Fruit fly (Drosophila melanogaster) whole organism, embryonic: ENCODE results near the gene aph-1.

Source experiments
- CG10274 ChIP-seq: fragments of 200-800 bp; sonication (Bioruptor generic); optimal IDR thresholded peaks from 3 replicates; lab custom pipeline; 2017; ENCODE audit warnings: missing biosample characterization, mild to moderate bottlenecking, missing genetic modification characterization
- CG11504 ChIP-seq: fragments of 200-800 bp; sonication (Bioruptor generic); optimal IDR thresholded peaks from 3 replicates; lab custom pipeline; 2019; ENCODE audit warnings: missing biosample characterization, mild to moderate bottlenecking, missing genetic modification characterization, moderate library complexity
- CG11695 ChIP-seq: fragments of 200-800 bp; sonication (Bioruptor generic); IDR thresholded peaks from 3 replicates; pipeline ENCODE4 v1.3.6; 2022; ENCODE audit warnings: missing biosample characterization, missing genetic modification characterization
- CG12744 ChIP-seq: fragments of 200-800 bp; sonication (Bioruptor generic); optimal IDR thresholded peaks from 2 replicates; lab custom pipeline; 2016; ENCODE audit warnings: missing biosample characterization, missing genetic modification characterization
- CG13287 ChIP-seq: fragments of 200-800 bp; sonication (Bioruptor generic); IDR thresholded peaks from 2 replicates; pipeline ENCODE4 v1.3.6; 2022; ENCODE audit warnings: missing biosample characterization, missing genetic modification characterization; ENCODE audit not compliant: partially characterized antibody
- CG13775 ChIP-seq: fragments of 200-800 bp; sonication (Bioruptor generic); optimal IDR thresholded peaks from 3 replicates; lab custom pipeline; 2017; ENCODE audit warnings: missing biosample characterization, mild to moderate bottlenecking, missing genetic modification characterization
- CG1529 ChIP-seq: fragments of 200-800 bp; sonication (Bioruptor generic); optimal IDR thresholded peaks from 3 replicates; lab custom pipeline; 2018; ENCODE audit warnings: missing biosample characterization, missing genetic modification characterization
- CG15479 ChIP-seq: fragments of 200-800 bp; sonication (Bioruptor generic); optimal IDR thresholded peaks from 3 replicates; lab custom pipeline; 2019; ENCODE audit warnings: missing biosample characterization, mild to moderate bottlenecking, missing genetic modification characterization, moderate library complexity
- CG15601 ChIP-seq: fragments of 200-800 bp; sonication (Bioruptor generic); optimal IDR thresholded peaks from 3 replicates; lab custom pipeline; 2019; ENCODE audit warnings: missing biosample characterization, mild to moderate bottlenecking, missing genetic modification characterization, moderate library complexity
- CG17328 ChIP-seq: fragments of 200-800 bp; sonication (Bioruptor generic); IDR thresholded peaks from 2 replicates; pipeline ENCODE4 v1.3.6; 2022; ENCODE audit warnings: missing biosample characterization, missing genetic modification characterization
- CG17802 ChIP-seq: fragments of 200-800 bp; sonication (Bioruptor generic); optimal IDR thresholded peaks from 2 replicates; lab custom pipeline; 2018; ENCODE audit warnings: missing biosample characterization, mild to moderate bottlenecking, missing genetic modification characterization, moderate library complexity
- CG30431 ChIP-seq: fragments of 200-800 bp; sonication (Bioruptor generic); optimal IDR thresholded peaks from 2 replicates; lab custom pipeline; 2017; ENCODE audit warnings: missing biosample characterization, missing genetic modification characterization
- CG34422 ChIP-seq: fragments of 200-800 bp; sonication (Bioruptor generic); IDR thresholded peaks from 3 replicates; pipeline ENCODE4 v1.3.6; 2022; ENCODE audit warnings: missing biosample characterization, missing genetic modification characterization
- CG4424 ChIP-seq: fragments of 200-800 bp; sonication (Bioruptor generic); optimal IDR thresholded peaks from 3 replicates; lab custom pipeline; 2016; ENCODE audit warnings: missing biosample characterization, missing genetic modification characterization
- CG5180 ChIP-seq: fragments of 200-800 bp; sonication (Bioruptor generic); optimal IDR thresholded peaks from 3 replicates; lab custom pipeline; 2017; ENCODE audit warnings: missing biosample characterization, missing genetic modification characterization, mild to moderate bottlenecking, moderate library complexity, missing genetic modification reagents
- CG5953 ChIP-seq: fragments of 200-800 bp; sonication (Bioruptor generic); IDR thresholded peaks from 2 replicates; pipeline ENCODE4 v1.3.6; 2022; ENCODE audit warnings: missing biosample characterization, missing genetic modification characterization
- CG6791 ChIP-seq: fragments of 200-800 bp; sonication (Bioruptor generic); IDR thresholded peaks from 3 replicates; pipeline ENCODE4 v1.3.6; 2022; ENCODE audit warnings: missing biosample characterization, missing genetic modification characterization; ENCODE audit not compliant: partially characterized antibody
- CG7928 ChIP-seq: fragments of 200-800 bp; sonication (Bioruptor generic); optimal IDR thresholded peaks from 2 replicates; lab custom pipeline; 2017; ENCODE audit warnings: missing biosample characterization, mild to moderate bottlenecking, missing genetic modification characterization
- CG9609 ChIP-seq: fragments of 200-800 bp; sonication (Bioruptor generic); optimal IDR thresholded peaks from 3 replicates; lab custom pipeline; 2016; ENCODE audit warnings: missing biosample characterization, missing genetic modification characterization
- Deaf1 ChIP-seq: fragments of 200-800 bp; optimal IDR thresholded peaks from 3 replicates; lab custom pipeline; 2019; ENCODE audit warnings: missing biosample characterization, mild to moderate bottlenecking, missing genetic modification characterization, moderate library complexity
- Dp ChIP-seq: fragments of 200-800 bp; sonication (Bioruptor generic); optimal IDR thresholded peaks from 2 replicates; lab custom pipeline; 2018; ENCODE audit warnings: missing biosample characterization, mild to moderate bottlenecking, missing genetic modification characterization, moderate library complexity
- H15 ChIP-seq: fragments of 200-800 bp; sonication (Bioruptor generic); IDR thresholded peaks from 3 replicates; pipeline ENCODE4 v1.3.6; 2022; ENCODE audit warnings: missing biosample characterization, missing genetic modification characterization
- Hmx ChIP-seq: fragments of 200-800 bp; sonication (Bioruptor generic); optimal IDR thresholded peaks from 2 replicates; lab custom pipeline; 2016; ENCODE audit warnings: missing biosample characterization, missing genetic modification characterization
- Hsf ChIP-seq: fragments of 200-800 bp; sonication (Bioruptor generic); optimal IDR thresholded peaks from 3 replicates; lab custom pipeline; 2016; ENCODE audit warnings: missing biosample characterization, missing genetic modification characterization
- MTF-1 ChIP-seq: fragments of 200-800 bp; sonication (Bioruptor generic); optimal IDR thresholded peaks from 2 replicates; lab custom pipeline; 2018; ENCODE audit warnings: missing biosample characterization, mild to moderate bottlenecking, missing genetic modification characterization, borderline replicate concordance
- Nf-YA ChIP-seq: fragments of 200-800 bp; sonication (Bioruptor generic); IDR thresholded peaks from 2 replicates; pipeline ENCODE4 v1.3.6; 2022; ENCODE audit warnings: missing biosample characterization, missing genetic modification characterization
- Rx ChIP-seq: fragments of 200-800 bp; sonication (Bioruptor generic); IDR thresholded peaks from 2 replicates; pipeline ENCODE4 v1.3.6; 2022; ENCODE audit warnings: missing biosample characterization, missing genetic modification characterization
- Sox102F ChIP-seq: fragments of 200-800 bp; sonication (Bioruptor generic); optimal IDR thresholded peaks from 2 replicates; lab custom pipeline; 2018; ENCODE audit warnings: missing biosample characterization, mild to moderate bottlenecking, missing genetic modification characterization, moderate library complexity
- Usf ChIP-seq: fragments of 200-800 bp; sonication (Bioruptor generic); optimal IDR thresholded peaks from 2 replicates; lab custom pipeline; 2017; ENCODE audit warnings: missing genotype, missing biosample characterization, missing genetic modification characterization
- bsh ChIP-seq, 2 experiments: fragments of 200-800 bp; sonication (Bioruptor generic); optimal IDR thresholded peaks; 2 replicates each; lab custom pipeline; 2017 to 2018; ENCODE audit warnings: mild to moderate bottlenecking in 2 of 2, missing biosample characterization in 2 of 2, missing genetic modification characterization in 2 of 2, moderate library complexity in 1 of 2
- btn ChIP-seq: fragments of 200-800 bp; sonication (Bioruptor generic); optimal IDR thresholded peaks from 2 replicates; lab custom pipeline; 2016; ENCODE audit warnings: missing biosample characterization, missing genetic modification characterization
- cas ChIP-seq: fragments of 200-800 bp; sonication (Bioruptor generic); IDR thresholded peaks from 2 replicates; pipeline ENCODE4 v1.3.6; 2022; ENCODE audit warnings: missing biosample characterization, missing genetic modification characterization
- caup ChIP-seq: fragments of 200-800 bp; sonication (Bioruptor generic); optimal IDR thresholded peaks from 3 replicates; lab custom pipeline; 2017; ENCODE audit warnings: missing biosample characterization, mild to moderate bottlenecking, missing genetic modification characterization, moderate library complexity; ENCODE audit not compliant: severe bottlenecking
- dan ChIP-seq: fragments of 200-800 bp; sonication (Bioruptor generic); IDR thresholded peaks from 2 replicates; pipeline ENCODE4 v1.3.6; 2022; ENCODE audit warnings: missing biosample characterization, missing genetic modification characterization
- dpn ChIP-seq, 2 experiments: fragments of 200-800 bp; sonication (Bioruptor generic); optimal IDR thresholded peaks; 3 replicates each; lab custom pipeline; 2016; ENCODE audit warnings: missing biosample characterization in 2 of 2, missing genetic modification characterization in 2 of 2
- fru ChIP-seq: fragments of >200 bp; optimal IDR thresholded peaks from 2 replicates; lab custom pipeline; 2017
- gt ChIP-seq: fragments of 200-800 bp; sonication (Bioruptor generic); IDR thresholded peaks from 2 replicates; pipeline ENCODE4 v1.3.6; 2022; ENCODE audit warnings: missing biosample characterization, missing genetic modification characterization
- luna ChIP-seq: fragments of 200-800 bp; sonication (Bioruptor generic); optimal IDR thresholded peaks from 2 replicates; lab custom pipeline; 2016; ENCODE audit warnings: missing biosample characterization, missing genetic modification characterization
- mam ChIP-seq: fragments of 200-800 bp; sonication (Bioruptor generic); optimal IDR thresholded peaks from 3 replicates; lab custom pipeline; 2016; ENCODE audit warnings: missing biosample characterization, missing genetic modification characterization
- otp ChIP-seq: fragments of 200-800 bp; sonication (Bioruptor generic); IDR thresholded peaks from 3 replicates; pipeline ENCODE4, ENCODE4 v1.3.6; 2022; ENCODE audit warnings: missing biosample characterization, missing genetic modification characterization
- psq ChIP-seq: fragments of 200-800 bp; sonication (Bioruptor generic); optimal IDR thresholded peaks from 2 replicates; lab custom pipeline; 2017; ENCODE audit warnings: missing biosample characterization, missing genetic modification characterization
- pzg ChIP-seq: fragments of 200-800 bp; sonication (Bioruptor generic); optimal IDR thresholded peaks from 3 replicates; lab custom pipeline; 2018; ENCODE audit warnings: missing biosample characterization, mild to moderate bottlenecking, missing genetic modification characterization, moderate library complexity
- sc ChIP-seq, 3 experiments: fragments of >200 bp in 2 of 3; fragments of 200-800 bp in 1 of 3; sonication (Bioruptor generic) in 1 of 3; optimal IDR thresholded peaks; 2 replicates in 2 of 3; 3 replicates in 1 of 3; lab custom pipeline; 2017; ENCODE audit warnings: mild to moderate bottlenecking in 1 of 3, missing biosample characterization in 1 of 3, missing genetic modification characterization in 1 of 3, missing genetic modification reagents in 1 of 3
- sens ChIP-seq: fragments of 200-800 bp; sonication (Bioruptor generic); peaks from one replicate; lab custom pipeline; 2016; ENCODE audit warnings: missing biosample characterization, missing genetic modification characterization
- sob ChIP-seq: fragments of 200-800 bp; sonication (Bioruptor generic); IDR thresholded peaks from 2 replicates; pipeline ENCODE4 v1.3.6; 2022; ENCODE audit warnings: missing biosample characterization, missing genetic modification characterization
- stc ChIP-seq: fragments of 200-800 bp; sonication (Bioruptor generic); IDR thresholded peaks from 2 replicates; pipeline ENCODE4 v1.3.6; 2022; ENCODE audit warnings: missing biosample characterization, missing genetic modification characterization
- tap ChIP-seq: fragments of 200-800 bp; optimal IDR thresholded peaks from 3 replicates; lab custom pipeline; 2019; ENCODE audit warnings: missing biosample characterization, mild to moderate bottlenecking, missing genetic modification characterization, moderate library complexity
- tin ChIP-seq: fragments of 200-800 bp; sonication (Bioruptor generic); optimal IDR thresholded peaks from 3 replicates; lab custom pipeline; 2016; ENCODE audit warnings: missing biosample characterization, missing genetic modification characterization
- tio ChIP-seq: fragments of 200-800 bp; sonication (Bioruptor generic); optimal IDR thresholded peaks from 2 replicates; lab custom pipeline; 2017; ENCODE audit warnings: missing biosample characterization, missing genetic modification characterization, inconsistent platforms
- toy ChIP-seq: fragments of 200-800 bp; sonication (Bioruptor generic); IDR thresholded peaks from 2 replicates; pipeline ENCODE4 v1.3.6; 2022; ENCODE audit warnings: missing biosample characterization, missing genetic modification characterization
- wor ChIP-seq: fragments of 200-800 bp; sonication (Bioruptor generic); IDR thresholded peaks from 2 replicates; pipeline ENCODE4 v1.3.6; 2022; ENCODE audit warnings: missing biosample characterization, missing genetic modification characterization

Gene aph-1

dm6 chr2L:2751904-2752459 is 14.1 kb upstream of the aph-1 start, which contains the start of gene Bacc (continued):
- TF ChIP-seq CG17328 (GFP tag; lab: Robert Waterston, UW): no peak
- no peak for TF ChIP-seq pzg (GFP tag; lab: Kevin White, UChicago)
- peak; percentile 93 for TF ChIP-seq tio (GFP tag; lab: Kevin White, UChicago)
- peak; percentile 91 for TF ChIP-seq CG13775 (GFP tag; lab: Kevin White, UChicago)
- no peak for TF ChIP-seq gt (GFP tag; lab: Robert Waterston, UW)
- peak; percentile 86 for TF ChIP-seq CG10274 (GFP tag; lab: Kevin White, UChicago)
- no peak for TF ChIP-seq CG11695
- peak; percentile 87 for TF ChIP-seq caup (GFP tag; lab: Kevin White, UChicago)
- no peak for TF ChIP-seq H15 (GFP tag; lab: Robert Waterston, UW)
- peak; percentile 61 for TF ChIP-seq CG5180
- no peak for TF ChIP-seq toy (GFP tag; lab: Robert Waterston, UW)
- peak; percentile 16 for TF ChIP-seq CG7928 (GFP tag; lab: Kevin White, UChicago)
- TF ChIP-seq sob: no peak
- no peak for TF ChIP-seq Deaf1 (tag; lab: Kevin White, UChicago)
- peak; percentile 61 for TF ChIP-seq MTF-1
- TF ChIP-seq Hsf (GFP tag; lab: Kevin White, UChicago): peak; percentile 89
- no peak for TF ChIP-seq dan (GFP tag; lab: Robert Waterston, UW)
- TF ChIP-seq CG1529 (GFP tag; lab: Kevin White, UChicago): peak; percentile 88
- TF ChIP-seq fru (lab: Kevin White, UChicago): no peak
- TF ChIP-seq CG30431 (GFP tag; lab: Kevin White, UChicago): peak; percentile 84
- peak; percentile 87 for TF ChIP-seq mam (GFP tag; lab: Kevin White, UChicago)
- TF ChIP-seq CG34422: no peak
- peak; percentile 90 for TF ChIP-seq Usf
- TF ChIP-seq CG15601: peak; percentile 76
- TF ChIP-seq CG12744 (GFP tag; lab: Kevin White, UChicago): peak; percentile 65
- peak; percentile 70 for TF ChIP-seq luna (GFP tag; lab: Kevin White, UChicago)
- no peak for TF ChIP-seq Nf-YA (GFP tag; lab: Robert Waterston, UW)
- TF ChIP-seq CG15479 (GFP tag; lab: Kevin White, UChicago): no peak
- TF ChIP-seq btn (GFP tag; lab: Kevin White, UChicago): peak; percentile 76
- no peak for TF ChIP-seq wor (GFP tag; lab: Robert Waterston, UW)
- no peak for TF ChIP-seq Rx (GFP tag; lab: Robert Waterston, UW)
- peak; percentile 74 for TF ChIP-seq tap
- peak; percentile 94 for TF ChIP-seq CG11504 (tag; lab: Kevin White, UChicago)
- TF ChIP-seq CG9609 (GFP tag; lab: Kevin White, UChicago): peak; percentile 93
- peak; percentile 80 for TF ChIP-seq tin
- TF ChIP-seq Hmx (GFP tag; lab: Kevin White, UChicago): peak; percentile 88
- TF ChIP-seq psq (GFP tag; lab: Kevin White, UChicago): peak; percentile 15
- peak; percentile 79 to 99 for TF ChIP-seq bsh (GFP tag; optimal IDR thresholded peaks at IDR 0.05; lab: Kevin White, UChicago)
- no peak for TF ChIP-seq otp (GFP tag; lab: Robert Waterston, UW)
- no peak for TF ChIP-seq stc (GFP tag; lab: Robert Waterston, UW)
- TF ChIP-seq CG13287 (GFP tag; lab: Robert Waterston, UW): no peak
- TF ChIP-seq CG6791: no peak
- TF ChIP-seq cas (GFP tag; lab: Robert Waterston, UW): no peak
- TF ChIP-seq CG4424 (GFP tag; lab: Kevin White, UChicago): peak; percentile 86
- peak; percentile 87 to 91 for TF ChIP-seq dpn (GFP tag; optimal IDR thresholded peaks at IDR 0.05; lab: Kevin White, UChicago)
- TF ChIP-seq CG5953 (GFP tag; lab: Robert Waterston, UW): no peak
- peak; percentile 21 for TF ChIP-seq CG17802 (tag; lab: Kevin White, UChicago)
- peak; percentile 88 for TF ChIP-seq Sox102F (GFP tag; lab: Kevin White, UChicago)
- no peak for TF ChIP-seq sc (optimal IDR thresholded peaks at IDR 0.05; lab: Kevin White, UChicago)
- peak; percentile 79 for TF ChIP-seq sc (GFP tag; optimal IDR thresholded peaks at IDR 0.05; lab: Kevin White, UChicago)
- TF ChIP-seq sens (GFP tag; lab: Kevin White, UChicago): peak; percentile 96
- no peak for TF ChIP-seq Dp (GFP tag; lab: Kevin White, UChicago)
